Fruit fly (Drosophila melanogaster): ENCODE measurements around the gene nab.

The nab gene

DNA sequence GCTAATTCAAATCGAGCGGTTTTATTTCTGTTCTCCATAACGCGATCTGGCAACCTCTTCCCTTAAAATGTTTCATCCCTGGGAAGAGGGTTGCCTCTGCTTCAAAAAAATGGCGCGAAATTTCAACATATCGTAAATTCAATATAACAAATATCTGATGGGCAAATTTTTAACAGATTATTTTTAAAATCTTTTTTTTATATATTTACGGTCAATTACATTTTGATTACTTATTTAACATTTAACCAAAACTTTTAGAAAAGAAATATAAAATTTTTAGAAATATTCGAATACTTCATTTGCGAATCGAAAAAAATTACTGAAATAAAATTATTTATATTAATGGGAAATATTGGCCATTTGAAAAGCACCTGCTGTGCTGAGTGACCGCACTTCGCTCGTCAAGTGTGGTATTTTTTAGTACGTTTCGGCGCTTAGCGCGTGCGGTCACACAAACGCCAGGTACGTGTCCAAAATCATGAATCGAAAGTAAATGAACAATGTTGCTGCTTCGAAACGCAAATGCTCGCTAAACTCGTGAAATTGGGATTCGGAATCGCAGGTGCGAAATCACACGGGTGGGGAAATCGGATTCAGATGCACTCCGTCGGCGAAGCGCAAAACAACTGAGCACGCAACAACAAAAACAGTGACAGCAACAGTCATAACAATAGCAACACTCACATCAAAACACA, 9.4 kb upstream of the nab start, which contains the start of gene Ero1L (continued):
- TF ChIP-seq odd (GFP tag; optimal IDR thresholded peaks at IDR 0.05): no peak
- TF ChIP-seq CG32532 (GFP tag; IDR thresholded peaks at IDR 0.05): peak; percentile 23; the same call in 1 of the 2 replicates
- TF ChIP-seq cg (GFP tag; optimal IDR thresholded peaks at IDR 0.05): no peak
- peak; percentile 98 for TF ChIP-seq CG7928 (GFP tag; optimal IDR thresholded peaks at IDR 0.05)
- peak; percentile 55 for TF ChIP-seq CG18599 (GFP tag; optimal IDR thresholded peaks at IDR 0.05)
- peak; percentile 65 for TF ChIP-seq CG4360 (GFP tag; IDR thresholded peaks at IDR 0.05)
- TF ChIP-seq CG8924 (tag; optimal IDR thresholded peaks at IDR 0.05): no peak
- TF ChIP-seq CG11695 (GFP tag; IDR thresholded peaks at IDR 0.05): peak; percentile 51; the same call in 1 of the 3 replicates
- peak; percentile 54 for TF ChIP-seq CG3847 (GFP tag; IDR thresholded peaks at IDR 0.05)
- no peak for TF ChIP-seq ewg (GFP tag; optimal IDR thresholded peaks at IDR 0.05)
- TF ChIP-seq CG16779 (GFP tag; IDR thresholded peaks at IDR 0.05): no peak
- TF ChIP-seq pnt (GFP tag; optimal IDR thresholded peaks at IDR 0.05): no peak
- no peak for TF ChIP-seq CG5245 (GFP tag; optimal IDR thresholded peaks at IDR 0.05)
- no peak for TF ChIP-seq HLH54F (GFP tag; optimal IDR thresholded peaks at IDR 0.05)
- peak; percentile 70 for TF ChIP-seq CG10267 (tag; optimal IDR thresholded peaks at IDR 0.05)
- TF ChIP-seq CG17829 (tag; optimal IDR thresholded peaks at IDR 0.05): peak; percentile 52
- TF ChIP-seq CG10274 (GFP tag; optimal IDR thresholded peaks at IDR 0.05): no peak
- no peak for TF ChIP-seq ATbp (GFP tag; optimal IDR thresholded peaks at IDR 0.05)
- TF ChIP-seq CG16863 (GFP tag; optimal IDR thresholded peaks at IDR 0.05): no peak
- no peak for TF ChIP-seq salm (tag; optimal IDR thresholded peaks at IDR 0.05)
- TF ChIP-seq yki (optimal IDR thresholded peaks at IDR 0.05): no peak
- TF ChIP-seq CG10147 (GFP tag; optimal IDR thresholded peaks at IDR 0.05): peak; percentile 36
- peak; percentile 41; the same call in 1 of the 4 replicates for TF ChIP-seq Dll (GFP tag; IDR thresholded peaks at IDR 0.05; ENCODE audit: partially characterized antibody)
- TF ChIP-seq so (GFP tag; IDR thresholded peaks at IDR 0.05): no peak
- no peak for TF ChIP-seq ash1 (GFP tag; optimal IDR thresholded peaks at IDR 0.05)
- TF ChIP-seq inv (GFP tag; IDR thresholded peaks at IDR 0.05; ENCODE audit: partially characterized antibody): no peak
- peak; percentile 42; the same call in 1 of the 3 replicates for TF ChIP-seq Opbp (GFP tag; IDR thresholded peaks at IDR 0.05; ENCODE audit: partially characterized antibody)
- no peak for TF ChIP-seq lmd (GFP tag; IDR thresholded peaks at IDR 0.05)
- peak; percentile 29 for TF ChIP-seq Ets97D (GFP tag; optimal IDR thresholded peaks at IDR 0.05)
- TF ChIP-seq CG18619 (GFP tag; optimal IDR thresholded peaks at IDR 0.05): peak; percentile 13
- no peak for TF ChIP-seq zfh2 (GFP tag; optimal IDR thresholded peaks at IDR 0.05)
- TF ChIP-seq CG1024 (GFP tag; IDR thresholded peaks at IDR 0.05): no peak
- TF ChIP-seq ems (GFP tag; optimal IDR thresholded peaks at IDR 0.05): no peak
- no peak for TF ChIP-seq gem (tag; optimal IDR thresholded peaks at IDR 0.05)
- peak; percentile 17 for TF ChIP-seq Xbp1 (GFP tag; optimal IDR thresholded peaks at IDR 0.05)
- peak; percentile 21 for TF ChIP-seq nerfin-1 (tag; optimal IDR thresholded peaks at IDR 0.05)
- no peak for TF ChIP-seq dysf (GFP tag; IDR thresholded peaks at IDR 0.05)
- TF ChIP-seq tap (tag; optimal IDR thresholded peaks at IDR 0.05): no peak
- no peak for TF ChIP-seq Optix (GFP tag; IDR thresholded peaks at IDR 0.05)
- TF ChIP-seq CG13287 (GFP tag; IDR thresholded peaks at IDR 0.05; ENCODE audit: partially characterized antibody): peak; percentile 50; the same call in 1 of the 2 replicates
- peak; percentile 2 for TF ChIP-seq HmgZ (tag; optimal IDR thresholded peaks at IDR 0.05)
- peak; percentile 37 for TF ChIP-seq CG6689 (GFP tag; IDR thresholded peaks at IDR 0.05)
- TF ChIP-seq CG31441 (GFP tag; IDR thresholded peaks at IDR 0.05): peak; percentile 78
- peak; percentile 47 for TF ChIP-seq Sox100B (GFP tag; optimal IDR thresholded peaks at IDR 0.05)
- no peak for TF ChIP-seq fd3F (GFP tag; optimal IDR thresholded peaks at IDR 0.05)
- peak; percentile 37; the same call in 1 of the 2 replicates for TF ChIP-seq amos (GFP tag; IDR thresholded peaks at IDR 0.05; ENCODE audit: partially characterized antibody)
- no peak for TF ChIP-seq CG8388 (GFP tag; optimal IDR thresholded peaks at IDR 0.05)
- TF ChIP-seq CG6791 (GFP tag; IDR thresholded peaks at IDR 0.05; ENCODE audit: partially characterized antibody): no peak
- no peak for TF ChIP-seq vfl (GFP tag; optimal IDR thresholded peaks at IDR 0.05)

Measured in whole organism, embryonic.